Worm (Caenorhabditis elegans): ENCODE data around the gene mlc-3.
A peak's percentile ranks its signal among the peaks of the same experiment; 100 is the strongest.

mlc-3 gene

ce11 chrIII:5591668-5592149 lies 26.9 kb downstream of the mlc-3 start, which contains the start of the genes ddx-15 and ucr-1:
Gene ddx-15, minus strand, starts transcription at chrIII:5591718.
Gene ucr-1, plus strand, starts transcription at chrIII:5592135.
- TF ChIP-seq ceh-82 (tag; optimal IDR thresholded peaks at IDR 0.05) (no peak), pha-4 (tag; optimal IDR thresholded peaks at IDR 0.05) (peak; percentile 85), hmg-11 (tag; optimal IDR thresholded peaks at IDR 0.05) (peak; percentile 20), lin-39 (tag; optimal IDR thresholded peaks at IDR 0.05) (peak; percentile 96), nfya-1 (tag; optimal IDR thresholded peaks at IDR 0.05; ENCODE audit: insufficient read depth) (peak; percentile 80), pqm-1 (tag; optimal IDR thresholded peaks at IDR 0.05) (peak; percentile 64), egl-5 (tag; optimal IDR thresholded peaks at IDR 0.05) (peak; percentile 24), nhr-23 (tag; optimal IDR thresholded peaks at IDR 0.05) (peak; percentile 67), elt-2 (tag; optimal IDR thresholded peaks at IDR 0.05) (peak; percentile 28), elt-1 (tag; optimal IDR thresholded peaks at IDR 0.05) (no peak), eor-1 (tag; optimal IDR thresholded peaks at IDR 0.05) (no peak), snpc-4 (tag; optimal IDR thresholded peaks at IDR 0.05) (peak; percentile 67), R02D3.7 (tag; optimal IDR thresholded peaks at IDR 0.05) (peak; percentile 88), lin-15B (tag; optimal IDR thresholded peaks at IDR 0.05) (peak; percentile 89), nhr-25 (tag; optimal IDR thresholded peaks at IDR 0.05) (peak; percentile 56)

ce11 chrIII:5594350-5594749 lies 29.5 kb downstream of the mlc-3 start:
- no peak for TF ChIP-seq fos-1 (tag; optimal IDR thresholded peaks at IDR 0.05)
- no peak for TF ChIP-seq egl-27 (tag; optimal IDR thresholded peaks at IDR 0.05)
- no peak for TF ChIP-seq ZK546.5 (tag; optimal IDR thresholded peaks at IDR 0.05)
- no peak for TF ChIP-seq unc-39 (tag; optimal IDR thresholded peaks at IDR 0.05)
- peak; percentile 47 for TF ChIP-seq ama-1 (optimal IDR thresholded peaks at IDR 0.05)
- peak; percentile 33 for TF ChIP-seq nhr-23 (tag; optimal IDR thresholded peaks at IDR 0.05)
- TF ChIP-seq aly-2 (tag; optimal IDR thresholded peaks at IDR 0.05), result no peak
- no peak for TF ChIP-seq nhr-12 (tag; optimal IDR thresholded peaks at IDR 0.05)
- TF ChIP-seq nfya-1 (tag; optimal IDR thresholded peaks at IDR 0.05; ENCODE audit: insufficient read depth), result peak; percentile 51
- TF ChIP-seq nhr-25 (tag; optimal IDR thresholded peaks at IDR 0.05), result peak; percentile 84
- TF ChIP-seq hmg-11 (tag; optimal IDR thresholded peaks at IDR 0.05), result no peak
- no peak for TF ChIP-seq ceh-82 (tag; optimal IDR thresholded peaks at IDR 0.05)
- TF ChIP-seq egl-5 (tag; optimal IDR thresholded peaks at IDR 0.05), result no peak
- no peak for TF ChIP-seq eor-1 (tag; optimal IDR thresholded peaks at IDR 0.05)
- no peak for TF ChIP-seq lin-39 (tag; optimal IDR thresholded peaks at IDR 0.05)

ce11 chrIII:5595445-5595844 lies 30.6 kb downstream of the mlc-3 start, which contains the start of gene ced-6:
Gene ced-6, plus strand, starts transcription at chrIII:5595771.
- TF ChIP-seq pha-4 (tag; optimal IDR thresholded peaks at IDR 0.05) (peak; percentile 41), nhr-25 (tag; optimal IDR thresholded peaks at IDR 0.05) (no peak)

- no peak for TF ChIP-seq ceh-16 (tag; optimal IDR thresholded peaks at IDR 0.05)
- TF ChIP-seq egl-27 (tag; optimal IDR thresholded peaks at IDR 0.05), result no peak
- TF ChIP-seq nhr-23 (tag; optimal IDR thresholded peaks at IDR 0.05), result no peak
- TF ChIP-seq ZK546.5 (tag; optimal IDR thresholded peaks at IDR 0.05), result no peak
- no peak for TF ChIP-seq elt-1 (tag; optimal IDR thresholded peaks at IDR 0.05)
- no peak for TF ChIP-seq jun-1 (tag; optimal IDR thresholded peaks at IDR 0.05)
- TF ChIP-seq lsy-12 (tag; optimal IDR thresholded peaks at IDR 0.05), result no peak
- no peak for TF ChIP-seq mdl-1 (tag; optimal IDR thresholded peaks at IDR 0.05)
- no peak for TF ChIP-seq unc-39 (tag; optimal IDR thresholded peaks at IDR 0.05)
- TF ChIP-seq nhr-28 (tag; optimal IDR thresholded peaks at IDR 0.05), result no peak
- no peak for TF ChIP-seq unc-62 (GFP tag; optimal IDR thresholded peaks at IDR 0.05)
- no peak for TF ChIP-seq aly-2 (tag; optimal IDR thresholded peaks at IDR 0.05)
- TF ChIP-seq egl-5 (tag; optimal IDR thresholded peaks at IDR 0.05), result no peak
- TF ChIP-seq ceh-28 (tag; optimal IDR thresholded peaks at IDR 0.05), result no peak
Measured at ce11 chrIII:5599958-5600357, 35.1 kb downstream of the mlc-3 start, which contains the start of gene wdr-37. Gene wdr-37, minus strand, starts transcription at chrIII:5600058.

ce11 chrIII:5601999-5602398 lies 37.2 kb downstream of the mlc-3 start:
- TF ChIP-seq jun-1 (tag; optimal IDR thresholded peaks at IDR 0.05), result peak; percentile 16
- no peak for TF ChIP-seq elt-1 (tag; optimal IDR thresholded peaks at IDR 0.05)
- TF ChIP-seq unc-62 (GFP tag; optimal IDR thresholded peaks at IDR 0.05), result no peak
- TF ChIP-seq eor-1 (tag; optimal IDR thresholded peaks at IDR 0.05), result no peak
- TF ChIP-seq ceh-82 (tag; optimal IDR thresholded peaks at IDR 0.05), result no peak
- no peak for TF ChIP-seq nhr-28 (tag; optimal IDR thresholded peaks at IDR 0.05)
- no peak for TF ChIP-seq nhr-11 (tag; optimal IDR thresholded peaks at IDR 0.05)
- no peak for TF ChIP-seq unc-39 (tag; optimal IDR thresholded peaks at IDR 0.05)
- TF ChIP-seq elt-2 (tag; optimal IDR thresholded peaks at IDR 0.05), result peak; percentile 57
- TF ChIP-seq nhr-67 (tag; optimal IDR thresholded peaks at IDR 0.05), result no peak
- TF ChIP-seq aly-2 (tag; optimal IDR thresholded peaks at IDR 0.05), result no peak
- TF ChIP-seq hmg-11 (tag; optimal IDR thresholded peaks at IDR 0.05), result peak; percentile 57
- TF ChIP-seq tbx-2 (tag; optimal IDR thresholded peaks at IDR 0.05), result peak; percentile 56
- no peak for TF ChIP-seq nhr-237 (tag; optimal IDR thresholded peaks at IDR 0.05)
- peak; percentile 33 for TF ChIP-seq R02D3.7 (tag; optimal IDR thresholded peaks at IDR 0.05)
- no peak for TF ChIP-seq nhr-76 (tag; optimal IDR thresholded peaks at IDR 0.05)
- no peak for TF ChIP-seq ceh-28 (tag; optimal IDR thresholded peaks at IDR 0.05)
- TF ChIP-seq nhr-77 (tag; optimal IDR thresholded peaks at IDR 0.05), result no peak
- TF ChIP-seq fos-1 (tag; optimal IDR thresholded peaks at IDR 0.05), result no peak
- TF ChIP-seq egl-27 (tag; optimal IDR thresholded peaks at IDR 0.05), result peak; percentile 49
- no peak for TF ChIP-seq mml-1 (tag; optimal IDR thresholded peaks at IDR 0.05)
- peak; percentile 76 for TF ChIP-seq ama-1 (optimal IDR thresholded peaks at IDR 0.05)
- no peak for TF ChIP-seq snpc-4 (tag; optimal IDR thresholded peaks at IDR 0.05)
- no peak for TF ChIP-seq ztf-11 (tag; optimal IDR thresholded peaks at IDR 0.05)
- TF ChIP-seq mdl-1 (tag; optimal IDR thresholded peaks at IDR 0.05), result no peak
- TF ChIP-seq pqm-1 (tag; optimal IDR thresholded peaks at IDR 0.05), result peak; percentile 0
- no peak for TF ChIP-seq ceh-9 (tag; optimal IDR thresholded peaks at IDR 0.05)
- TF ChIP-seq elt-3 (tag; optimal IDR thresholded peaks at IDR 0.05), result peak in 1 of 3 experiments; percentile 10
- TF ChIP-seq lin-39 (tag; optimal IDR thresholded peaks at IDR 0.05), result peak; percentile 76
- peak; percentile 77 for TF ChIP-seq lsy-12 (tag; optimal IDR thresholded peaks at IDR 0.05)
- TF ChIP-seq nhr-23 (tag; optimal IDR thresholded peaks at IDR 0.05), result peak; percentile 62
- peak; percentile 66 for TF ChIP-seq nhr-25 (tag; optimal IDR thresholded peaks at IDR 0.05)
- TF ChIP-seq zag-1 (tag; optimal IDR thresholded peaks at IDR 0.05), result no peak
